Fruit fly (Drosophila melanogaster): Measurements from ENCODE around the gene ChAT.

DNA sequence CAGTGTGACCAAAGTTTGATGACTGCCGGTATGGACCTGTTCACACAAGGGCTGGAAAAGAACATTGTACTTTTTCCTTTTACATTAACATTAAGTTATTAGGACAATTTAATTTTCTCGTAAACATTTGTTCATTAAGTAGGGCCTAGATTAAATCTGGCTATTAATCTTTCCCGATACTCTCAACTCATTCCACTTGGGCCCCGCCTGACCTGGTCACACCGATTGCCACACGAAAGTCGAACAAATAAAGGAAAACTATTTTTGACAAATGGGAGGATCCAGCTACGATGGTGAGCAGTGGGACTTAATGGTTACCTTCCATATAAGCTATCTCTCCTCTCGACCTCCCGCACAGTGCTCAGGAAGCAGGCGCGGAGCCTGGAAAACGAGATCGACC is 41.8 kb upstream of the ChAT start, which contains the start of the genes Cpsf73 and Gos28:
- TF ChIP-seq Taf1 (GFP tag; IDR thresholded peaks at IDR 0.05) (no peak), ttk (GFP tag; IDR thresholded peaks at IDR 0.05) (no peak), Hr39 (optimal IDR thresholded peaks at IDR 0.05) (no peak), CG4730 (GFP tag; IDR thresholded peaks at IDR 0.05) (no peak)

Data from whole organism, embryonic.